Worm (Caenorhabditis elegans) whole organism, L3 larva: Measurements from ENCODE around the gene F31B9.4.

Source experiments
- lin-39 ChIP-seq: fragments of 150-350 bp; optimal IDR thresholded peaks from 2 replicates; lab custom pipeline; 2018; ENCODE audit warnings: missing biosample characterization, missing genetic modification reagents, missing genetic modification characterization
- mdl-1 ChIP-seq: fragments of 150-350 bp; optimal IDR thresholded peaks from 2 replicates; lab custom pipeline; 2014; ENCODE audit warnings: missing biosample characterization, missing genetic modification characterization
- nhr-11 ChIP-seq: fragments of 150-350 bp; optimal IDR thresholded peaks from 2 replicates; lab custom pipeline; 2014; ENCODE audit warnings: missing biosample characterization, missing genetic modification characterization
- nhr-76 ChIP-seq: fragments of 150-350 bp; sonication (generic microtip); optimal IDR thresholded peaks from 5 replicates; lab custom pipeline; 2014; ENCODE audit warnings: missing biosample characterization, missing genetic modification characterization
- pha-4 ChIP-seq: fragments of 150-350 bp; optimal IDR thresholded peaks from 2 replicates; lab custom pipeline; 2014; ENCODE audit warnings: missing biosample characterization, missing genetic modification reagents, missing genetic modification characterization
- pqm-1 ChIP-seq: fragments of 150-350 bp; optimal IDR thresholded peaks from 2 replicates; lab custom pipeline; 2017; ENCODE audit warnings: missing biosample characterization, missing genetic modification characterization, inconsistent platforms
- skn-1 ChIP-seq: fragments of 150-350 bp; optimal IDR thresholded peaks from 2 replicates; lab custom pipeline; 2014; ENCODE audit warnings: missing biosample characterization, missing genetic modification characterization
- snpc-4 ChIP-seq: fragments of 150-350 bp; optimal IDR thresholded peaks from 2 replicates; lab custom pipeline; 2014; ENCODE audit warnings: missing biosample characterization, missing genetic modification characterization
- unc-39 ChIP-seq: sonication (generic microtip); optimal IDR thresholded peaks from 4 replicates; lab custom pipeline; 2017; ENCODE audit warnings: missing biosample characterization, missing genetic modification characterization
- unc-62 ChIP-seq: fragments of 150-350 bp; sonication (generic microtip); optimal IDR thresholded peaks from 4 replicates; lab custom pipeline; 2014; ENCODE audit warnings: missing biosample characterization, missing genetic modification reagents, missing genetic modification characterization

DNA sequence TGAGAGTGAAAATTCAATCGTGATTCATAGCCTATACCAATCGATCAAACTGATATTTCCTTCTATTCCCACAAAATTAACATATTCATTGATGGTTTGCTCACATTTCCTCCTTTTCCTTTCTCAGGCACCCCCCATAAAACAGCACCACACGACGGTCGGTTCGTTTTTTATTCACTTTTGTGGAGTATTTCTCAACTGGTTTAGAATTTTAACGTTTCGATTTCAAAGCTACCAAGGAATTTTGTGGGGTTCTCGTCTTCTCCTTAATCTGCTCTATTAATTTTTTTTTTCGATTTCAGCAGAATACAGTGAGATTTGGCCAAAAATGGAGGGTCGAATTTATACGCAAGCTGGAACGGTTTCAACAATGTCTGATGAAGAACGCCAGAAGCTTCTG, 2.5 kb upstream of the F31B9.4 start, which contains the start of gene F31B9.7:
- TF ChIP-seq pqm-1 (no peak), nhr-76 (tag; lab: Kevin White, UChicago) (no peak), lin-39 (no peak), pha-4 (tag; lab: Kevin White, UChicago) (no peak), skn-1 (tag; lab: Kevin White, UChicago) (no peak), mdl-1 (tag; lab: Kevin White, UChicago) (no peak), unc-62 (no peak), unc-39 (tag; lab: Kevin White, UChicago) (no peak), snpc-4 (tag; lab: Kevin White, UChicago) (no peak), nhr-11 (tag; lab: Kevin White, UChicago) (no peak)
